Worm (Caenorhabditis elegans): ENCODE data around the gene T05A8.8.

DNA sequence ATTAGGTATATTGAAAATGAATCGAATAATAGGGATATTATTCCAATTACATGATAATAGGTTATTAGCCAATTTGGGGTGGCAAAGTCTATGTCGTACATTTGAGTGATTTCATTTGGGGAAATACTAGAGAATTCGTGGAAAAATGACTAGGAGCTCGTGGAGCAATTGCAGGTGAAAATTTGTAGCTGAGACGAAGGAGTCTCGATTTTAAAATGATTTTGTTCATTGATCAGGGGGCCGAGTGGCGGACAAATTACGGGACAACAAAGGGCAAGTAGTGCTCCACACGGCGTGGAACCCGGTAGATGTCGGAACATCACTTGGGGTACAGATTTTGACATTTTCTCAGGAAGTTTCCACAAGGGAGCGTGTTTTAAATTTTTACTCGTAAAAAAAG, 38.1 kb upstream of the T05A8.8 start, which contains the start of gene sri-62:
- TF ChIP-seq madf-6 (GFP tag; IDR thresholded peaks at IDR 0.05) (no peak), nhr-90 (tag; optimal IDR thresholded peaks at IDR 0.05) (no peak), unc-62 (GFP tag; optimal IDR thresholded peaks at IDR 0.05) (no peak), B0336.3 (GFP tag; IDR thresholded peaks at IDR 0.05) (no peak), snpc-4 (GFP tag; optimal IDR thresholded peaks at IDR 0.05) (no peak), snpc-4 (tag; optimal IDR thresholded peaks at IDR 0.05) (no peak), die-1 (tag; optimal IDR thresholded peaks at IDR 0.05) (no peak), nhr-179 (tag; optimal IDR thresholded peaks at IDR 0.05) (no peak), dox-1 (GFP tag; IDR thresholded peaks at IDR 0.05) (no peak)

All from whole organism, young adult.